Fruit fly (Drosophila melanogaster) whole organism, embryonic: ENCODE measurements around the gene r-l.
A peak's percentile ranks its signal among the peaks of the same experiment; 100 is the strongest.

Source experiments
- ATbp ChIP-seq: fragments of 200-800 bp; sonication (Bioruptor generic); optimal IDR thresholded peaks from 2 replicates; lab custom pipeline; 2017; ENCODE audit warnings: missing biosample characterization, mild to moderate bottlenecking, missing genetic modification characterization, missing genetic modification reagents
- Ada2b ChIP-seq: fragments of 200-800 bp; sonication (Bioruptor generic); IDR thresholded peaks from 2 replicates; pipeline ENCODE4 v1.3.6; 2022; ENCODE audit warnings: missing biosample characterization, missing genetic modification characterization
- Aef1 ChIP-seq: fragments of 200-800 bp; sonication (Bioruptor generic); IDR thresholded peaks from 3 replicates; pipeline ENCODE4 v1.3.6; 2022; ENCODE audit warnings: missing biosample characterization, missing genetic modification characterization
- CG10147 ChIP-seq: fragments of 200-800 bp; sonication (Bioruptor generic); optimal IDR thresholded peaks from 2 replicates; lab custom pipeline; 2019; ENCODE audit warnings: missing biosample characterization, mild to moderate bottlenecking, missing genetic modification characterization, moderate library complexity
- CG10979 ChIP-seq: fragments of 200-800 bp; sonication (Bioruptor generic); optimal IDR thresholded peaks from 2 replicates; lab custom pipeline; 2018; ENCODE audit warnings: missing biosample characterization, mild to moderate bottlenecking, missing genetic modification characterization, moderate library complexity
- CG11723 ChIP-seq: fragments of 200-800 bp; sonication (Bioruptor generic); optimal IDR thresholded peaks from 2 replicates; lab custom pipeline; 2017; ENCODE audit warnings: missing biosample characterization, mild to moderate bottlenecking, missing genetic modification characterization
- CG12155 ChIP-seq: fragments of 200-800 bp; sonication (Bioruptor generic); optimal IDR thresholded peaks from 3 replicates; lab custom pipeline; 2016; ENCODE audit warnings: missing biosample characterization, missing genetic modification characterization
- CG12299 ChIP-seq: fragments of 200-800 bp; sonication (Bioruptor generic); optimal IDR thresholded peaks from 2 replicates; lab custom pipeline; 2018; ENCODE audit warnings: missing biosample characterization, mild to moderate bottlenecking, missing genetic modification characterization
- CG12744 ChIP-seq: fragments of 200-800 bp; sonication (Bioruptor generic); optimal IDR thresholded peaks from 2 replicates; lab custom pipeline; 2016; ENCODE audit warnings: missing biosample characterization, missing genetic modification characterization
- CG13287 ChIP-seq: fragments of 200-800 bp; sonication (Bioruptor generic); IDR thresholded peaks from 2 replicates; pipeline ENCODE4 v1.3.6; 2022; ENCODE audit warnings: missing biosample characterization, missing genetic modification characterization; ENCODE audit not compliant: partially characterized antibody
- CG14014 ChIP-seq: fragments of 200-800 bp; sonication (Bioruptor generic); IDR thresholded peaks from 2 replicates; pipeline ENCODE4 v1.3.6; 2022; ENCODE audit warnings: missing biosample characterization, missing genetic modification characterization
- CG1603 ChIP-seq: fragments of 200-800 bp; sonication (Bioruptor generic); optimal IDR thresholded peaks from 2 replicates; lab custom pipeline; 2019; ENCODE audit warnings: missing biosample characterization, mild to moderate bottlenecking, missing genetic modification characterization, moderate library complexity
- CG16813 ChIP-seq: fragments of 200-800 bp; sonication (Bioruptor generic); IDR thresholded peaks from 3 replicates; pipeline ENCODE4 v1.3.6; 2022; ENCODE audit warnings: missing biosample characterization, missing genetic modification characterization; ENCODE audit not compliant: partially characterized antibody
- CG17912 ChIP-seq: fragments of 200-800 bp; sonication (Bioruptor generic); optimal IDR thresholded peaks from 2 replicates; lab custom pipeline; 2018; ENCODE audit warnings: missing biosample characterization, mild to moderate bottlenecking, missing genetic modification characterization
- CG1832 ChIP-seq: fragments of 200-800 bp; sonication (Bioruptor generic); optimal IDR thresholded peaks from 2 replicates; lab custom pipeline; 2017; ENCODE audit warnings: missing biosample characterization, mild to moderate bottlenecking, missing genetic modification characterization, inconsistent platforms
- CG18764 ChIP-seq: fragments of 200-800 bp; sonication (Bioruptor generic); optimal IDR thresholded peaks from 3 replicates; lab custom pipeline; 2016; ENCODE audit warnings: missing biosample characterization, missing genetic modification characterization
- CG31388 ChIP-seq: fragments of 200-800 bp; sonication (Bioruptor generic); optimal IDR thresholded peaks from 2 replicates; lab custom pipeline; 2016; ENCODE audit warnings: missing biosample characterization, missing genetic modification characterization
- CG4820 ChIP-seq: fragments of 200-800 bp; sonication (Bioruptor generic); optimal IDR thresholded peaks from 3 replicates; lab custom pipeline; 2016; ENCODE audit warnings: missing biosample characterization, missing genetic modification characterization
- CG5245 ChIP-seq: fragments of 200-800 bp; sonication (Bioruptor generic); optimal IDR thresholded peaks from 3 replicates; lab custom pipeline; 2016; ENCODE audit warnings: missing biosample characterization, missing genetic modification characterization
- CG7745 ChIP-seq: fragments of 200-800 bp; sonication (Bioruptor generic); optimal IDR thresholded peaks from 2 replicates; lab custom pipeline; 2018; ENCODE audit warnings: missing biosample characterization, mild to moderate bottlenecking, missing genetic modification characterization, moderate library complexity
- CG8290 ChIP-seq, 3 experiments: fragments of 200-800 bp; sonication (Bioruptor generic); optimal IDR thresholded peaks; 2 replicates each; lab custom pipeline; 2016 to 2019; ENCODE audit warnings: missing biosample characterization in 3 of 3, missing genetic modification characterization in 3 of 3, mild to moderate bottlenecking in 2 of 3, moderate library complexity in 1 of 3
- Chrac-16 ChIP-seq: fragments of 200-800 bp; sonication (Bioruptor generic); optimal IDR thresholded peaks from 3 replicates; lab custom pipeline; 2016; ENCODE audit warnings: missing biosample characterization, missing genetic modification characterization
- CrebB ChIP-seq: fragments of 200-800 bp; sonication (Bioruptor generic); optimal IDR thresholded peaks from 3 replicates; lab custom pipeline; 2018; ENCODE audit warnings: missing biosample characterization, mild to moderate bottlenecking, missing genetic modification characterization
- Deaf1 ChIP-seq: fragments of 200-800 bp; optimal IDR thresholded peaks from 3 replicates; lab custom pipeline; 2019; ENCODE audit warnings: missing biosample characterization, mild to moderate bottlenecking, missing genetic modification characterization, moderate library complexity
- Dek ChIP-seq: fragments of 200-800 bp; sonication (Bioruptor generic); optimal IDR thresholded peaks from 3 replicates; lab custom pipeline; 2019; ENCODE audit warnings: missing biosample characterization, mild to moderate bottlenecking, missing genetic modification characterization, moderate library complexity
- Max ChIP-seq: fragments of 200-800 bp; sonication (Bioruptor generic); optimal IDR thresholded peaks from 2 replicates; lab custom pipeline; 2016; ENCODE audit warnings: missing biosample characterization, mild to moderate bottlenecking, missing genetic modification characterization
- Opbp ChIP-seq: fragments of 200-800 bp; sonication (Bioruptor generic); IDR thresholded peaks from 3 replicates; pipeline ENCODE4 v1.3.6; 2022; ENCODE audit warnings: missing biosample characterization, missing genetic modification characterization; ENCODE audit not compliant: partially characterized antibody
- TFAM ChIP-seq: fragments of 200-800 bp; sonication (Bioruptor generic); optimal IDR thresholded peaks from 2 replicates; lab custom pipeline; 2017; ENCODE audit warnings: missing biosample characterization, missing genetic modification characterization, inconsistent platforms
- Vsx1 ChIP-seq: fragments of 200-800 bp; sonication (Bioruptor generic); optimal IDR thresholded peaks from 2 replicates; lab custom pipeline; 2017; ENCODE audit warnings: missing biosample characterization, mild to moderate bottlenecking, missing genetic modification characterization, missing genetic modification reagents
- ash1 ChIP-seq: fragments of 200-800 bp; sonication (Bioruptor generic); optimal IDR thresholded peaks from 2 replicates; lab custom pipeline; 2018; ENCODE audit warnings: missing biosample characterization, mild to moderate bottlenecking, missing genetic modification characterization
- bsh ChIP-seq, 2 experiments: fragments of 200-800 bp; sonication (Bioruptor generic); optimal IDR thresholded peaks; 2 replicates each; lab custom pipeline; 2017 to 2018; ENCODE audit warnings: mild to moderate bottlenecking in 2 of 2, missing biosample characterization in 2 of 2, missing genetic modification characterization in 2 of 2, moderate library complexity in 1 of 2
- caup ChIP-seq: fragments of 200-800 bp; sonication (Bioruptor generic); optimal IDR thresholded peaks from 3 replicates; lab custom pipeline; 2017; ENCODE audit warnings: missing biosample characterization, mild to moderate bottlenecking, missing genetic modification characterization, moderate library complexity; ENCODE audit not compliant: severe bottlenecking
- chm ChIP-seq: fragments of 200-800 bp; sonication (Bioruptor generic); IDR thresholded peaks from 2 replicates; pipeline ENCODE4 v1.3.6; 2022; ENCODE audit warnings: missing biosample characterization, missing genetic modification characterization
- cwo ChIP-seq: fragments of 200-800 bp; sonication (Bioruptor generic); optimal IDR thresholded peaks from 3 replicates; lab custom pipeline; 2017; ENCODE audit warnings: missing biosample characterization, missing genetic modification characterization, mild to moderate bottlenecking, moderate library complexity, missing genetic modification reagents
- fd96Cb ChIP-seq: fragments of 200-800 bp; sonication (Bioruptor generic); optimal IDR thresholded peaks from 2 replicates; lab custom pipeline; 2018; ENCODE audit warnings: missing biosample characterization, mild to moderate bottlenecking, missing genetic modification characterization, moderate library complexity
- gem ChIP-seq: fragments of 200-800 bp; sonication (Bioruptor generic); optimal IDR thresholded peaks from 2 replicates; lab custom pipeline; 2019; ENCODE audit warnings: missing biosample characterization, mild to moderate bottlenecking, missing genetic modification characterization, moderate library complexity
- grn ChIP-seq: fragments of 200-800 bp; sonication (Bioruptor generic); optimal IDR thresholded peaks from 3 replicates; lab custom pipeline; 2017; ENCODE audit warnings: missing biosample characterization, missing genetic modification characterization
- ind ChIP-seq: fragments of 200-800 bp; sonication (Bioruptor generic); optimal IDR thresholded peaks from 3 replicates; lab custom pipeline; 2016; ENCODE audit warnings: missing biosample characterization, missing genetic modification characterization
- kni ChIP-seq: fragments of 200-800 bp; sonication (Bioruptor generic); optimal IDR thresholded peaks from 3 replicates; lab custom pipeline; 2017; ENCODE audit warnings: mild to moderate bottlenecking, missing biosample characterization, missing genetic modification reagents, missing genetic modification characterization
- pan ChIP-seq, 4 experiments: fragments of >200 bp in 3 of 4; fragments of 200-800 bp in 1 of 4; sonication (Bioruptor generic) in 1 of 4; optimal IDR thresholded peaks in 3 of 4; IDR thresholded peaks in 1 of 4; 2 replicates each; pipeline versions ENCODE4 v1.3.6 to Lab custom; 2017 to 2022; ENCODE audit warnings: missing biosample characterization in 2 of 4, missing genetic modification characterization in 2 of 4, mixed read lengths in 1 of 4
- phol ChIP-seq: fragments of 200-800 bp; sonication (Bioruptor generic); optimal IDR thresholded peaks from 3 replicates; lab custom pipeline; 2018; ENCODE audit warnings: missing biosample characterization, mild to moderate bottlenecking, missing genetic modification characterization, moderate library complexity
- rib ChIP-seq: fragments of 200-800 bp; sonication (Bioruptor generic); IDR thresholded peaks from 2 replicates; pipeline ENCODE4 v1.3.6; 2022; ENCODE audit warnings: missing biosample characterization, missing genetic modification characterization
- schlank ChIP-seq: fragments of 200-800 bp; sonication (Bioruptor generic); optimal IDR thresholded peaks from 2 replicates; lab custom pipeline; 2018; ENCODE audit warnings: missing biosample characterization, mild to moderate bottlenecking, missing genetic modification characterization
- scrt ChIP-seq: fragments of 200-800 bp; sonication (Bioruptor generic); optimal IDR thresholded peaks from 2 replicates; lab custom pipeline; 2018; ENCODE audit warnings: missing biosample characterization, mild to moderate bottlenecking, missing genetic modification characterization, moderate library complexity
- sd ChIP-seq: fragments of 200-800 bp; sonication (Bioruptor generic); optimal IDR thresholded peaks from 3 replicates; lab custom pipeline; 2018; ENCODE audit warnings: missing biosample characterization, mild to moderate bottlenecking, missing genetic modification characterization, moderate library complexity
- sens ChIP-seq: fragments of 200-800 bp; sonication (Bioruptor generic); peaks from one replicate; lab custom pipeline; 2016; ENCODE audit warnings: missing biosample characterization, missing genetic modification characterization
- so ChIP-seq: fragments of 200-800 bp; sonication (Bioruptor generic); IDR thresholded peaks from 3 replicates; pipeline ENCODE4 v1.3.6; 2022; ENCODE audit warnings: missing biosample characterization, missing genetic modification characterization
- vfl ChIP-seq: fragments of 200-800 bp; sonication (Bioruptor generic); optimal IDR thresholded peaks from 2 replicates; lab custom pipeline; 2016; ENCODE audit warnings: missing biosample characterization, missing genetic modification characterization

r-l gene

DNA sequence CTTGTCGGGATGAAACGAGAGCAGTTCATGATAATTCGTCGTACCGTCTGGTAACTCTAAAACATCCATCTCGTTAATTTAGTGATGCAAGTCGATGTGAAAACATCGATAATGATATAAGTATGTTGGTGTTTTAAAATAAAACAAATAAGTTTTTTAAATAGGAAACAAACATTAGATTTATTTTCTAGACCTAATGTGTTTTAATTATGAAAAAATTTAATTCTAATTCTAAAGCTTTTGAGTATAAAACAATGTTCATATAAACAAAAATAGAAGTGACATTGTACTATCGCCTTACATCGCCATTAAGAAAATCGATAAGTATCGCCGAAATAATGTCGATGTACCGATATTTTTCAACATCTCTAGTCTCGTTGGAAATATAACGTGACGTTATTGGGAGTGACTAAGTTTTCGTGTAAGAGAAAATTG is 37.9 kb upstream of the r-l start, which contains the start of gene Rab11 (continued):
- TF ChIP-seq TFAM (GFP tag; lab: Kevin White, UChicago) (no peak), CrebB (no peak), CG11723 (GFP tag; lab: Kevin White, UChicago) (no peak), Ada2b (0 out of 2 replicates have a peak, but pooled peaks have one; percentile 14), vfl (GFP tag; lab: Kevin White, UChicago) (no peak), CG10979 (no peak), caup (GFP tag; lab: Kevin White, UChicago) (peak; percentile 36), fd96Cb (tag; lab: Kevin White, UChicago) (no peak), CG12155 (GFP tag; lab: Kevin White, UChicago) (peak; percentile 99), CG10147 (GFP tag; lab: Kevin White, UChicago) (peak; percentile 64), ind (GFP tag; lab: Kevin White, UChicago) (peak; percentile 53), Aef1 (GFP tag; lab: Robert Waterston, UW) (peak; percentile 18; the same call in 1 of the 3 replicates), bsh (GFP tag; optimal IDR thresholded peaks at IDR 0.05; lab: Kevin White, UChicago) (peak in 1 of 2 experiments; percentile 4), CG5245 (GFP tag; lab: Kevin White, UChicago) (no peak), ash1 (GFP tag; lab: Kevin White, UChicago) (no peak), CG1832 (GFP tag; lab: Kevin White, UChicago) (no peak), so (GFP tag; lab: Robert Waterston, UW) (no peak), Opbp (GFP tag; lab: Robert Waterston, UW) (peak; percentile 80), CG4820 (peak; percentile 80), scrt (GFP tag; lab: Kevin White, UChicago) (peak; percentile 10), Vsx1 (GFP tag; lab: Kevin White, UChicago) (peak; percentile 28), CG31388 (GFP tag; lab: Kevin White, UChicago) (no peak), ATbp (GFP tag; lab: Kevin White, UChicago) (no peak), CG17912 (GFP tag; lab: Kevin White, UChicago) (no peak), pan (optimal IDR thresholded peaks at IDR 0.05; lab: Kevin White, UChicago) (no peak), pan (GFP tag; optimal IDR thresholded peaks at IDR 0.05 in 1 of 2, IDR thresholded peaks at IDR 0.05 in 1 of 2) (no peak), CG18764 (GFP tag; lab: Kevin White, UChicago) (no peak), sens (peak; percentile 91), CG14014 (GFP tag; lab: Robert Waterston, UW) (0 out of 2 replicates have a peak, but pooled peaks have one; percentile 34), Deaf1 (tag; lab: Kevin White, UChicago) (peak; percentile 34), CG16813 (GFP tag; lab: Robert Waterston, UW) (peak; percentile 91), CG7745 (tag; lab: Kevin White, UChicago) (no peak), phol (tag; lab: Kevin White, UChicago) (peak; percentile 88), Chrac-16 (peak; percentile 35), Max (GFP tag; lab: Kevin White, UChicago) (peak; percentile 71), kni (GFP tag; lab: Kevin White, UChicago) (peak; percentile 54), CG12744 (no peak), cwo (GFP tag; lab: Kevin White, UChicago) (peak; percentile 20), CG13287 (GFP tag; lab: Robert Waterston, UW) (peak; percentile 89), sd (peak; percentile 21), gem (tag; lab: Kevin White, UChicago) (peak; percentile 71), CG8290 (GFP tag; optimal IDR thresholded peaks at IDR 0.05; lab: Kevin White, UChicago) (peak; percentile 68), CG8290 (tag; optimal IDR thresholded peaks at IDR 0.05; lab: Kevin White, UChicago) (peak; percentile 24 to 68), Dek (peak; percentile 8), rib (GFP tag; lab: Robert Waterston, UW) (no peak), schlank (tag; lab: Kevin White, UChicago) (no peak), chm (GFP tag; lab: Robert Waterston, UW) (no peak), CG1603 (tag; lab: Kevin White, UChicago) (peak; percentile 12), CG12299 (tag; lab: Kevin White, UChicago) (peak; percentile 26), grn (no peak)
